Worm (Caenorhabditis elegans) whole organism, L1 larva: Measurements from ENCODE around the gene rabn-5.
A peak's percentile ranks its signal among the peaks of the same experiment; 100 is the strongest.

Experiments used
- aha-1 ChIP-seq: fragments of 150-350 bp; optimal IDR thresholded peaks from 2 replicates; lab custom pipeline; 2014; ENCODE audit warnings: missing biosample characterization, missing genetic modification characterization
- alr-1 ChIP-seq: fragments of 200-800 bp; sonication (Bioruptor generic); optimal IDR thresholded peaks from 2 replicates; lab custom pipeline; 2018; ENCODE audit warnings: borderline replicate concordance, mild to moderate bottlenecking, missing genetic modification characterization, missing compliant biosample characterization
- ama-1 ChIP-seq: fragments of 150-350 bp; optimal IDR thresholded peaks from 2 replicates; lab custom pipeline; 2014
- blmp-1 ChIP-seq: fragments of 150-350 bp; optimal IDR thresholded peaks from 2 replicates; lab custom pipeline; 2014; ENCODE audit warnings: missing biosample characterization, missing genetic modification characterization
- ceh-63 ChIP-seq: fragments of 200-800 bp; sonication (Bioruptor generic); optimal IDR thresholded peaks from 2 replicates; lab custom pipeline; 2018; ENCODE audit warnings: mild to moderate bottlenecking, missing genetic modification characterization, missing compliant biosample characterization
- ceh-82 ChIP-seq, 3 experiments: fragments of 150-350 bp in 1 of 3; sonication (generic microtip) in 2 of 3; optimal IDR thresholded peaks; 2 replicates each; lab custom pipeline; 2014 to 2017; ENCODE audit warnings: missing biosample characterization in 3 of 3, missing genetic modification characterization in 3 of 3
- ceh-90 ChIP-seq: sonication (generic microtip); optimal IDR thresholded peaks from 2 replicates; lab custom pipeline; 2016; ENCODE audit warnings: missing genetic modification characterization, missing compliant biosample characterization
- dpl-1 ChIP-seq, 3 experiments: fragments of 150-350 bp in 2 of 3; sonication (generic microtip) in 1 of 3; optimal IDR thresholded peaks; 2 replicates each; lab custom pipeline; 2014 to 2017; ENCODE audit warnings: missing biosample characterization in 3 of 3, missing genetic modification characterization in 3 of 3, missing genetic modification reagents in 3 of 3
- dsc-1 ChIP-seq: sonication (generic microtip); optimal IDR thresholded peaks from 2 replicates; lab custom pipeline; 2016; ENCODE audit warnings: mild to moderate bottlenecking, missing genetic modification characterization, missing compliant biosample characterization
- efl-3 ChIP-seq: fragments of 200-800 bp; sonication (Bioruptor generic); optimal IDR thresholded peaks from 2 replicates; lab custom pipeline; 2018; ENCODE audit warnings: mild to moderate bottlenecking, missing genetic modification characterization, missing compliant biosample characterization
- egl-13 ChIP-seq: sonication (generic microtip); optimal IDR thresholded peaks from 2 replicates; lab custom pipeline; 2016; ENCODE audit warnings: missing genotype, missing genetic modification reagents, missing genetic modification characterization, missing compliant biosample characterization
- elt-2 ChIP-seq: sonication (generic microtip); optimal IDR thresholded peaks from 2 replicates; lab custom pipeline; 2016; ENCODE audit warnings: missing genetic modification characterization, mild to moderate bottlenecking, inconsistent platforms, missing compliant biosample characterization, missing genetic modification reagents
- elt-3 ChIP-seq, 6 experiments: fragments of 150-350 bp in 1 of 6; sonication (generic microtip); optimal IDR thresholded peaks; 2 replicates each; lab custom pipeline; 2017 to 2018; ENCODE audit warnings: missing biosample characterization in 6 of 6, missing genetic modification characterization in 6 of 6, inconsistent platforms in 1 of 6
- fkh-8 ChIP-seq: sonication (generic microtip); optimal IDR thresholded peaks from 2 replicates; lab custom pipeline; 2016; ENCODE audit warnings: mild to moderate bottlenecking, missing genetic modification characterization, missing compliant biosample characterization
- hpl-2 ChIP-seq: fragments of 150-350 bp; optimal IDR thresholded peaks from 2 replicates; lab custom pipeline; 2014; ENCODE audit warnings: missing biosample characterization, missing genetic modification reagents, missing genetic modification characterization
- jun-1 ChIP-seq: fragments of 150-350 bp; optimal IDR thresholded peaks from 2 replicates; lab custom pipeline; 2014; ENCODE audit warnings: missing biosample characterization, missing genetic modification reagents, missing genetic modification characterization
- lin-14 ChIP-seq: fragments of 200-800 bp; sonication (Bioruptor generic); optimal IDR thresholded peaks from 2 replicates; lab custom pipeline; 2018; ENCODE audit warnings: mild to moderate bottlenecking, missing genetic modification characterization, moderate library complexity, missing compliant biosample characterization
- lin-15B ChIP-seq: fragments of 150-350 bp; sonication (generic microtip); optimal IDR thresholded peaks from 3 replicates; lab custom pipeline; 2014; ENCODE audit warnings: missing biosample characterization, missing genetic modification characterization
- lin-35 ChIP-seq, 2 experiments: fragments of 150-350 bp; optimal IDR thresholded peaks; 2 replicates each; lab custom pipeline; 2014; ENCODE audit warnings: missing biosample characterization in 2 of 2, missing genetic modification characterization in 2 of 2, missing genetic modification reagents in 2 of 2
- lin-39 ChIP-seq: fragments of 150-350 bp; optimal IDR thresholded peaks from 2 replicates; lab custom pipeline; 2014; ENCODE audit warnings: missing biosample characterization, missing genetic modification reagents, missing genetic modification characterization
- lir-3 ChIP-seq: sonication (generic microtip); optimal IDR thresholded peaks from 2 replicates; lab custom pipeline; 2016; ENCODE audit warnings: mild to moderate bottlenecking, missing genetic modification characterization, moderate library complexity, missing compliant biosample characterization; ENCODE audit not compliant: poor library complexity
- lsy-2 ChIP-seq, 2 experiments: fragments of 150-350 bp; optimal IDR thresholded peaks; 2 replicates each; lab custom pipeline; 2014; ENCODE audit warnings: missing biosample characterization in 2 of 2, missing genetic modification characterization in 2 of 2
- mab-9 ChIP-seq: fragments of 200-800 bp; sonication (Bioruptor generic); IDR thresholded peaks from 2 replicates; pipeline ENCODE4 v1.3.6; 2022; ENCODE audit warnings: missing genetic modification reagents, missing genetic modification characterization, missing compliant biosample characterization
- mep-1 ChIP-seq: fragments of 150-350 bp; optimal IDR thresholded peaks from 2 replicates; lab custom pipeline; 2014; ENCODE audit warnings: missing biosample characterization, missing genetic modification characterization
- nhr-12 ChIP-seq: sonication (generic microtip); optimal IDR thresholded peaks from 2 replicates; lab custom pipeline; 2017; ENCODE audit warnings: missing biosample characterization, missing genetic modification characterization
- nhr-19 ChIP-seq: fragments of 200-800 bp; sonication (Bioruptor generic); conservative IDR thresholded peaks from 2 replicates; pipeline ENCODE4 v1.3.6; 2022; ENCODE audit warnings: missing genetic modification characterization, missing compliant biosample characterization
- nhr-20 ChIP-seq: sonication (generic microtip); optimal IDR thresholded peaks from 2 replicates; lab custom pipeline; 2016; ENCODE audit warnings: mild to moderate bottlenecking, missing genetic modification characterization, missing compliant biosample characterization
- nhr-47 ChIP-seq: sonication (generic microtip); optimal IDR thresholded peaks from 2 replicates; lab custom pipeline; 2016; ENCODE audit warnings: mild to moderate bottlenecking, missing genetic modification characterization, moderate library complexity, missing compliant biosample characterization
- nhr-71 ChIP-seq: sonication (generic microtip); optimal IDR thresholded peaks from 2 replicates; lab custom pipeline; 2016; ENCODE audit warnings: mild to moderate bottlenecking, missing genetic modification characterization, moderate library complexity, missing compliant biosample characterization
- nhr-76 ChIP-seq: sonication (generic microtip); optimal IDR thresholded peaks from 2 replicates; lab custom pipeline; 2017; ENCODE audit warnings: missing biosample characterization, missing genetic modification characterization
- nhr-84 ChIP-seq: sonication (generic microtip); optimal IDR thresholded peaks from 2 replicates; lab custom pipeline; 2017; ENCODE audit warnings: missing biosample characterization, missing genetic modification characterization
- nhr-85 ChIP-seq: sonication (generic microtip); peaks from one replicate; lab custom pipeline; 2016; ENCODE audit warnings: missing genetic modification characterization, inconsistent platforms, missing compliant biosample characterization
- nhr-90 ChIP-seq: sonication (generic microtip); optimal IDR thresholded peaks from 2 replicates; lab custom pipeline; 2016; ENCODE audit warnings: mild to moderate bottlenecking, missing genetic modification characterization, missing compliant biosample characterization; ENCODE audit not compliant: poor library complexity
- pax-3 ChIP-seq: fragments of 200-800 bp; sonication (Bioruptor generic); optimal IDR thresholded peaks from 2 replicates; lab custom pipeline; 2018; ENCODE audit warnings: mild to moderate bottlenecking, missing genetic modification characterization, moderate library complexity, missing compliant biosample characterization
- pqm-1 ChIP-seq: sonication (generic microtip); optimal IDR thresholded peaks from 3 replicates; lab custom pipeline; 2017; ENCODE audit warnings: missing biosample characterization, missing genetic modification characterization
- skn-1 ChIP-seq: fragments of 150-350 bp; optimal IDR thresholded peaks from 2 replicates; lab custom pipeline; 2014; ENCODE audit warnings: missing biosample characterization, missing genetic modification characterization
- snu-23 ChIP-seq: sonication (generic microtip); optimal IDR thresholded peaks from 2 replicates; lab custom pipeline; 2016; ENCODE audit warnings: missing genetic modification characterization, missing compliant biosample characterization
- sox-4 ChIP-seq: sonication (generic microtip); optimal IDR thresholded peaks from 2 replicates; lab custom pipeline; 2016; ENCODE audit warnings: missing genetic modification characterization, missing compliant biosample characterization
- tbx-2 ChIP-seq: sonication (generic microtip); optimal IDR thresholded peaks from 2 replicates; lab custom pipeline; 2016; ENCODE audit warnings: missing genetic modification characterization, missing compliant biosample characterization
- tlp-1 ChIP-seq: fragments of 150-350 bp; optimal IDR thresholded peaks from 2 replicates; lab custom pipeline; 2014; ENCODE audit warnings: missing biosample characterization, missing genetic modification characterization
- unc-30 ChIP-seq: sonication (generic microtip); optimal IDR thresholded peaks from 2 replicates; lab custom pipeline; 2017; ENCODE audit warnings: missing biosample characterization, missing genetic modification characterization
- unc-86 ChIP-seq: sonication (generic microtip); optimal IDR thresholded peaks from 2 replicates; lab custom pipeline; 2016; ENCODE audit warnings: missing genetic modification characterization, missing compliant biosample characterization
- vab-15 ChIP-seq: sonication (generic microtip); optimal IDR thresholded peaks from 2 replicates; lab custom pipeline; 2017; ENCODE audit warnings: missing genotype, mild to moderate bottlenecking, missing genetic modification characterization, missing compliant biosample characterization

The rabn-5 gene

DNA sequence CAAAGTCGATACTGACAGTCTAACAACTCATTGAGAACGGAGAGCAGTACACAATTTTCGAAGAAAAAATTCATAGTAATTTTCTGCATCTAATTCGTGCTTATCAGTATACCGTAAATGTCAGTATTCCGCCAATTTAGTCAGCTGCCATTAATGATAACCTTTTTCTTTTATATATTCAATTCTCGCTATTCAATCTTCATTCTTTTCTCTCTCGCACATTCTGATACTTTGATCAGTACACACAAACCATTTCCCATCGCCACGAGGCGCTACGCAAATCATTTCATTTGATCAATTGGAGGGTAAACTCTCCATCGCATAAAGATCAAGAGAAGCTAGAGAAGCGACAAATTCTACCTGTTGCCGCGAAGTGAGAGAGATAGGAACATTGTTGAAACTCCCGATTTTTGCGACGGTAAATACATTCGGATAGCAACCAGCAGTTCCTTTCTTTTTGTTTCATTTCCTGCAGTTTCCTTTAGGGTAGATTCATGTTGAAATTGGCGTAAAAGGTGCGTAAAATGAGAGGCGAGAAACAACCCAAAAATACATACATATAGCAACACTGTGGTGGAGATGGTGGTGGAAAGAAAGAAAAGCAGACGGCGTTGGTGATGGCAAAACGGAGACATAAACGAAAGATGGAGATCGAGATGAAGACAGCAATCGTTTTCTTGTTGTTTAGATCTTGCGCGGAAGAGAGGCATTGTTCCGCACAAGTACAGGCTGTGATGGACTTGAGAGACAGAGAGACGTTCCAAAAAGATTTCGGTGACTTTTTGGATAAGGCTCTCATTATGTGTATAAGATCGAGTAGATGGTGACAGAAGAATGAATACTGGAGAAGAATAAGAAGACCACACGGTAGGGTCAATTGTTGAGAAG lies 25.9 kb upstream of the rabn-5 start (continued):
- TF ChIP-seq alr-1 (tag; lab: Kevin White, UChicago): no peak
- no peak for TF ChIP-seq sox-4 (tag; lab: Kevin White, UChicago)

DNA sequence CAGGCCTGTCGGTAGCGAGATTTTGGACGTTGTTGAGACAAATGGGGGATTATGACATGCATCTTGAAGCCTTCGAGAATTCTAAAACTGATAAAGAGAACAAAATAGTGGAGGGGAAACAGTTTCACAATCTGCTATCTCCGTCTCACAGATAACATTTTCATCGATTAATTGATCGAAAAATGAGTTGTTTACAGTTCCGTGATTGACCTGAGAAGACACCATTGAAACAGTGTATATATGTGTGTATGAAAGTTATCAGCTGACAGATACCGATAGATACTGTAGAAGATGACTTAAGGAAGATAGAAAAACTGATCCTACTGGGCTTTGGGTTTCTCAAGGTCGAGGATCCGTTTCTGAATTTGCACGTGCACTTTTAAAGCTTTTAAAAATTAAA lies 25.2 kb upstream of the rabn-5 start:
- peak; percentile 24 for TF ChIP-seq hpl-2 (GFP tag; lab: Kevin White, UChicago)
- peak; percentile 72 for TF ChIP-seq nhr-85 (tag; lab: Kevin White, UChicago)
- TF ChIP-seq unc-30 (tag; lab: Kevin White, UChicago): no peak
- TF ChIP-seq alr-1 (tag; lab: Kevin White, UChicago): no peak
- TF ChIP-seq tlp-1 (tag; lab: Kevin White, UChicago): no peak
- no peak for TF ChIP-seq ceh-90 (tag; lab: Kevin White, UChicago)
- no peak for TF ChIP-seq ceh-82 (tag; optimal IDR thresholded peaks at IDR 0.05; lab: Kevin White, UChicago)
- no peak for TF ChIP-seq nhr-76
- TF ChIP-seq unc-86 (tag; lab: Kevin White, UChicago): no peak
- TF ChIP-seq elt-3 (tag; optimal IDR thresholded peaks at IDR 0.05; lab: Kevin White, UChicago): peak in 3 of 6 experiments; percentile 5 to 85 (median 78)
- TF ChIP-seq ama-1 (lab: Kevin White, UChicago): no peak
- TF ChIP-seq lin-15B (tag; lab: Kevin White, UChicago): no peak
- peak; percentile 9 for TF ChIP-seq snu-23
- peak; percentile 28 for TF ChIP-seq mep-1
- no peak for TF ChIP-seq skn-1
- peak; percentile 21 to 49 for TF ChIP-seq lsy-2 (tag; optimal IDR thresholded peaks at IDR 0.05; lab: Kevin White, UChicago)
- peak in 1 of 2 experiments; percentile 41 for TF ChIP-seq lin-35 (GFP tag; optimal IDR thresholded peaks at IDR 0.05; lab: Kevin White, UChicago)
- TF ChIP-seq tbx-2 (tag; lab: Kevin White, UChicago): peak; percentile 21
- peak; percentile 75 for TF ChIP-seq elt-2 (tag; lab: Kevin White, UChicago)
- no peak for TF ChIP-seq mab-9 (GFP tag; lab: Robert Waterston, UW)
- peak; percentile 35 for TF ChIP-seq nhr-20 (tag; lab: Kevin White, UChicago)
- TF ChIP-seq nhr-71: peak; percentile 59
- no peak for TF ChIP-seq vab-15 (tag; lab: Kevin White, UChicago)
- TF ChIP-seq efl-3 (GFP tag; lab: Kevin White, UChicago): no peak
- TF ChIP-seq lin-14 (GFP tag; lab: Kevin White, UChicago): peak; percentile 25
- peak; percentile 53 for TF ChIP-seq nhr-90 (tag; lab: Kevin White, UChicago)
- no peak for TF ChIP-seq sox-4 (tag; lab: Kevin White, UChicago)
- no peak for TF ChIP-seq nhr-84
- no peak for TF ChIP-seq lin-39 (tag; lab: Kevin White, UChicago)
- no peak for TF ChIP-seq nhr-19 (GFP tag; lab: Robert Waterston, UW)
- TF ChIP-seq aha-1 (tag; lab: Kevin White, UChicago): no peak
- no peak for TF ChIP-seq fkh-8 (tag; lab: Kevin White, UChicago)
- peak in 1 of 3 experiments; percentile 7 for TF ChIP-seq dpl-1 (GFP tag; optimal IDR thresholded peaks at IDR 0.05; lab: Kevin White, UChicago)

DNA sequence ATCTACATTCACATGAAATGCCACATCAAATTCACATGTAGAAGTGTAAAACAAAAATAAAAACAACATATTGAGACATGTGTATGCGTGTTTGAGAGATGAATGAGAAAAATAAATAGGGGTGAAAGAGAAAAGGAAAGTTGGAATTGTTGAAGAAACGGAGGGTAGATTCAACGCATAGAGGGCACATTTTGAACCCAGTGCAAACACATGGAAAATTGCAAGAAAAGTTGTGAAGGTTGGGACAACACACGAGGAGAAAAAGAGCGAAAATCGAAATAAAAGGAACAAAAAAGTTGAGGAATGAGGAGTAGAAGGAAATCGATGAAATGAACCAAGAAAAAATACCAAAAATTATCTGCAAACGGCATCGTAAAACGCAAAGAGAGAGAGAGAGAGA lies 24.8 kb upstream of the rabn-5 start:
- TF ChIP-seq skn-1 (no peak), lin-14 (GFP tag; lab: Kevin White, UChicago) (peak; percentile 9), blmp-1 (tag; lab: Kevin White, UChicago) (peak; percentile 57), dsc-1 (peak; percentile 57)

DNA sequence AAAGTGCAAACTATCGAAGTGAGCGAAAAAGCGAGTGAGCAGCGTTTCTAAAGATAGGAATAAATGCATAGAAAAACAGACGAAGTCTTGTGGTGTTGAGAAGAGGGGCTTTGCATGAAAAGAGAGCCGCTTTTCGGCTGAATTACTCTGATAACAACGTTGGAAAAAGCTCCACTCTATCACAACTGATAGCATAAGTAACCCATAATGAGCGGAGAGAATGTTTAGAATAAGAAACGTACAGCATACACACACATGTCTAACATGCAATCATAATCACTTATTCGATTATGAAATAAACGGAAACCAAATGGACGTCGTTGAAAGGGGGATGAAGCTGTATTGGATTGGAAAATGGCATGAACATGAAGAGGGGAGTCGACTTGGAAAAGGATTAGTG lies 24.1 kb upstream of the rabn-5 start:
- TF ChIP-seq pax-3 (tag; lab: Kevin White, UChicago) (peak; percentile 20), nhr-47 (peak; percentile 23), egl-13 (tag; lab: Kevin White, UChicago) (peak; percentile 11), lsy-2 (tag; optimal IDR thresholded peaks at IDR 0.05; lab: Kevin White, UChicago) (peak in 1 of 2 experiments; percentile 11), blmp-1 (tag; lab: Kevin White, UChicago) (no peak), nhr-12 (tag; lab: Kevin White, UChicago) (no peak), nhr-71 (peak; percentile 6), nhr-84 (no peak), ama-1 (lab: Kevin White, UChicago) (peak; percentile 13), ceh-63 (GFP tag; lab: Kevin White, UChicago) (no peak), lin-14 (GFP tag; lab: Kevin White, UChicago) (peak; percentile 7), dpl-1 (GFP tag; optimal IDR thresholded peaks at IDR 0.05; lab: Kevin White, UChicago) (peak in 1 of 3 experiments; percentile 3), fkh-8 (tag; lab: Kevin White, UChicago) (peak; percentile 16), pqm-1 (peak; percentile 72), elt-2 (tag; lab: Kevin White, UChicago) (peak; percentile 11), lir-3 (no peak), jun-1 (tag; lab: Kevin White, UChicago) (peak; percentile 16)
